Worm (Caenorhabditis elegans): Measurements from ENCODE around the gene R01E6.7.

DNA sequence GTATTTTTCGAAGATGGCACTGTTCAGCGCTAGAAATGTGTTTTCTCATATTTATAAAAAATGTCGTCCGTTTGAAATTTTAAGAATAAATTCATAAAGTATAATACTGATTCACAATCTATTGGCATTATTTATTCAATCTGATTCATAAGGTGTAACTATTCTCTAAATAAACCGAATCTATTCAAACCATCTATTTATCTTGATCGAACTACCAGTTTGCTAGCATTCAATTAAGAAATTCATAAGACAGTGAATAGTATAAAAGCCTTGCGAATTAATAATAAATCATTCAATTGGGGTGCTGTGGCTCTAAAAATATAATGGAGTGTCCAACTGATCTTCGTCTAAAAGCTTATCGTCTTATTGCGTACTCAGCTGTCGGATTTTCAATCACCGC lies 21.4 kb upstream of the R01E6.7 start, which contains the start of gene col-44:
- TF ChIP-seq flt-1 (GFP tag; IDR thresholded peaks at IDR 0.05), result no peak
- TF ChIP-seq tbx-37 (GFP tag; conservative IDR thresholded peaks at IDR 0.05), result no peak
- TF ChIP-seq hmg-4 (GFP tag; optimal IDR thresholded peaks at IDR 0.05), result no peak
- TF ChIP-seq ama-1 (optimal IDR thresholded peaks at IDR 0.05), result no peak
- TF ChIP-seq tbx-11 (GFP tag; IDR thresholded peaks at IDR 0.05), result no peak
- TF ChIP-seq ceh-13 (GFP tag; optimal IDR thresholded peaks at IDR 0.05), result no peak
- TF ChIP-seq B0310.2 (tag; optimal IDR thresholded peaks at IDR 0.05), result no peak
- no peak for TF ChIP-seq scrt-1 (GFP tag; IDR thresholded peaks at IDR 0.05)
- TF ChIP-seq hnd-1 (tag; optimal IDR thresholded peaks at IDR 0.05), result no peak

All from whole organism, early embryonic.